Worm (Caenorhabditis elegans): ENCODE measurements around the gene raga-1.

The raga-1 gene

ce11 chrII:11339507-11339906, 38.3 kb downstream of the raga-1 start, which contains the start of gene rmd-3:
Gene rmd-3, minus strand, starts transcription at chrII:11339607.
- TF ChIP-seq ccch-3 (GFP tag; optimal IDR thresholded peaks at IDR 0.05) (no peak), hmg-20 (GFP tag; IDR thresholded peaks at IDR 0.05) (no peak), sptf-2 (GFP tag; optimal IDR thresholded peaks at IDR 0.05) (no peak), somi-1 (GFP tag; optimal IDR thresholded peaks at IDR 0.05) (no peak), nfyb-1 (GFP tag; IDR thresholded peaks at IDR 0.05) (no peak), egl-18 (GFP tag; IDR thresholded peaks at IDR 0.05) (no peak), ztf-26 (tag; optimal IDR thresholded peaks at IDR 0.05) (no peak), madf-10 (tag; optimal IDR thresholded peaks at IDR 0.05) (no peak), F37B4.10 (GFP tag; IDR thresholded peaks at IDR 0.05) (no peak), attf-6 (GFP tag; IDR thresholded peaks at IDR 0.05) (no peak), Y95B8A.8 (GFP tag; IDR thresholded peaks at IDR 0.05) (no peak), B0336.3 (GFP tag; IDR thresholded peaks at IDR 0.05) (no peak)

DNA sequence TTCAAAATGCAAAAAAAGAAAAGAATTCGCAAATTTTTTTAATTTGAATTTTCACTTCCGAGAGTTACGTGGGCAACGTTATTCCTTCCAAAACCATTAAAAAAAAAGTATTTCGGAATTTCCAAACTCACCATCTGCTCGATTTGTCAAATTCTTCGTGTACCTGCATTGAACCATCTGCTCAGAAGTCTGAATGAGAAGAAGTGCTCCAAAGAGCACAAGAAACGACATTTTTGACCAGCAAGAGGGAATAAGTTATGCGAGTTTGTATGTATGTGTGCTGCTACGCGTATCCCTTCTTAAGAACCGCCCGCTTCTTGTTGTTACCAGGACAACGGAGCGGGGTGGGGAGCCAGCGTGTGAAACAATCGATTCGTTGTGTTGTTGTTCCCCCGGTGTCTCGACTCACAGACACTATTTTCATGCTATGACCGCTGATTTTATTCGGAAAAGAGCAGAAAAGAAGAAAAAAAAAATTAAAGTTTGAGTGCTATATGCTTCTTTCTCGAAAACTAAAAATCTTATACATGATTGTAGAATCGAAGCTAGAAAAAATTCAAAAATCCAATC, 42.2 kb downstream of the raga-1 start, which contains the start of gene lgc-20:
lgc-20 (minus strand) TSS at position 311 of the 570 bp plus-strand sequence.
- TF ChIP-seq hmg-1.2 (GFP tag; IDR thresholded peaks at IDR 0.05) (no peak), tbx-9 (tag; optimal IDR thresholded peaks at IDR 0.05; ENCODE audit: borderline replicate concordance) (no peak), die-1 (tag; optimal IDR thresholded peaks at IDR 0.05) (no peak), C17E4.6 (GFP tag; IDR thresholded peaks at IDR 0.05) (no peak), him-1 (tag; optimal IDR thresholded peaks at IDR 0.05) (no peak), ZK185.1 (tag; optimal IDR thresholded peaks at IDR 0.05; ENCODE audit: poor library complexity, severe bottlenecking) (no peak), ceh-58 (GFP tag; IDR thresholded peaks at IDR 0.05) (no peak), ztf-25 (GFP tag; IDR thresholded peaks at IDR 0.05) (no peak), madf-3 (GFP tag; IDR thresholded peaks at IDR 0.05) (0 out of 2 replicates have a peak, but pooled peaks have one; percentile 18), B0261.1 (tag; optimal IDR thresholded peaks at IDR 0.05) (no peak), hsf-1 (GFP tag; IDR thresholded peaks at IDR 0.05) (peak; percentile 58; the same call in 1 of the 2 replicates), pha-4 (tag; optimal IDR thresholded peaks at IDR 0.05) (no peak), mcd-1 (GFP tag; IDR thresholded peaks at IDR 0.05) (no peak), lin-35 (GFP tag; optimal IDR thresholded peaks at IDR 0.05) (no peak), F39B2.1 (GFP tag; IDR thresholded peaks at IDR 0.05) (no peak), F10E7.11 (tag; optimal IDR thresholded peaks at IDR 0.05) (no peak), rec-8 (tag; optimal IDR thresholded peaks at IDR 0.05) (no peak), pbrm-1 (GFP tag; IDR thresholded peaks at IDR 0.05) (no peak), ceh-91 (GFP tag; IDR thresholded peaks at IDR 0.05) (0 out of 2 replicates have a peak, but pooled peaks have one; percentile 4), F57C9.4 (tag; optimal IDR thresholded peaks at IDR 0.05) (no peak), lin-26 (GFP tag; IDR thresholded peaks at IDR 0.05) (peak; percentile 59; the same call in 1 of the 2 replicates)

- TF ChIP-seq tbx-9 (tag; optimal IDR thresholded peaks at IDR 0.05; ENCODE audit: borderline replicate concordance) = no peak
- no peak for TF ChIP-seq egrh-3 (GFP tag; IDR thresholded peaks at IDR 0.05)
- TF ChIP-seq ztf-6 (GFP tag; IDR thresholded peaks at IDR 0.05) = no peak
Measured at ce11 chrII:11344554-11344953, 43.4 kb downstream of the raga-1 start.

- TF ChIP-seq T07F8.4 (tag; optimal IDR thresholded peaks at IDR 0.05) (no peak), ZK185.1 (tag; optimal IDR thresholded peaks at IDR 0.05; ENCODE audit: poor library complexity, severe bottlenecking) (peak; percentile 75), lsy-27 (tag; optimal IDR thresholded peaks at IDR 0.05; ENCODE audit: borderline replicate concordance, insufficient read depth) (no peak), nhr-27 (tag; optimal IDR thresholded peaks at IDR 0.05) (no peak), pbrm-1 (GFP tag; IDR thresholded peaks at IDR 0.05) (peak; percentile 71; the same call in 1 of the 2 replicates), madf-3 (GFP tag; IDR thresholded peaks at IDR 0.05) (no peak), F57C9.4 (tag; optimal IDR thresholded peaks at IDR 0.05) (no peak), athp-1 (tag; optimal IDR thresholded peaks at IDR 0.05) (peak; percentile 38), snpc-1.3 (tag; optimal IDR thresholded peaks at IDR 0.05; ENCODE audit: insufficient read depth) (no peak), chd-7 (tag; optimal IDR thresholded peaks at IDR 0.05) (no peak), B0261.1 (tag; optimal IDR thresholded peaks at IDR 0.05) (no peak), hmg-1.2 (GFP tag; IDR thresholded peaks at IDR 0.05) (peak; percentile 53), sea-2 (GFP tag; IDR thresholded peaks at IDR 0.05) (no peak), K12H6.12 (tag; optimal IDR thresholded peaks at IDR 0.05) (peak; percentile 5)
Measured at ce11 chrII:11345570-11346029, 44.4 kb downstream of the raga-1 start, which contains the start of gene nduf-11. Gene nduf-11, minus strand, starts transcription at chrII:11345620.

Measured in whole organism, young adult.